Worm (Caenorhabditis elegans) whole organism, young adult: Measurements from ENCODE around the gene T19H12.2.

Experiments used
- B0261.1 ChIP-seq: sonication (generic microtip); optimal IDR thresholded peaks from 2 replicates; lab custom pipeline; 2016; ENCODE audit warnings: mild to moderate bottlenecking, missing genetic modification characterization, moderate library complexity, missing compliant biosample characterization
- C06A6.2 ChIP-seq: fragments of 200-800 bp; sonication (Bioruptor generic); conservative IDR thresholded peaks from 2 replicates; pipeline ENCODE4 v1.3.6; 2022; ENCODE audit warnings: missing genetic modification characterization, missing compliant biosample characterization
- D2030.7 ChIP-seq: fragments of 200-800 bp; sonication (Bioruptor generic); IDR thresholded peaks from 2 replicates; pipeline ENCODE4 v1.3.6; 2022; ENCODE audit warnings: missing genetic modification reagents, missing genetic modification characterization, missing compliant biosample characterization
- F10E7.11 ChIP-seq: sonication (generic microtip); optimal IDR thresholded peaks from 2 replicates; lab custom pipeline; 2017; ENCODE audit warnings: mild to moderate bottlenecking, missing genetic modification characterization, moderate library complexity, missing compliant biosample characterization
- F33H1.4 ChIP-seq: fragments of 200-800 bp; sonication (Bioruptor generic); IDR thresholded peaks from 2 replicates; pipeline ENCODE4 v1.3.6; 2022; ENCODE audit warnings: missing genetic modification reagents, missing genetic modification characterization, missing compliant biosample characterization
- F39B2.1 ChIP-seq: fragments of 200-800 bp; sonication (Bioruptor generic); IDR thresholded peaks from 2 replicates; pipeline ENCODE4 v1.3.6; 2022; ENCODE audit warnings: missing genetic modification reagents, missing genetic modification characterization, missing compliant biosample characterization
- F49E8.2 ChIP-seq: sonication (generic microtip); optimal IDR thresholded peaks from 3 replicates; lab custom pipeline; 2017; ENCODE audit warnings: missing genetic modification characterization, mild to moderate bottlenecking, missing compliant biosample characterization, antibody characterized with exemption, moderate library complexity; ENCODE audit not compliant: insufficient read depth
- F52B5.7 ChIP-seq: sonication (generic microtip); optimal IDR thresholded peaks from 2 replicates; lab custom pipeline; 2016; ENCODE audit warnings: mild to moderate bottlenecking, missing genetic modification characterization, missing compliant biosample characterization
- K11D2.4 ChIP-seq: fragments of 200-800 bp; sonication (Bioruptor generic); IDR thresholded peaks from 2 replicates; pipeline ENCODE4 v1.3.6; 2022; ENCODE audit warnings: missing genetic modification reagents, missing genetic modification characterization, missing compliant biosample characterization
- Y56A3A.18 ChIP-seq: fragments of 200-800 bp; sonication (Bioruptor generic); IDR thresholded peaks from 2 replicates; pipeline ENCODE4 v1.3.6; 2022; ENCODE audit warnings: missing genetic modification reagents, missing genetic modification characterization, missing compliant biosample characterization
- Y67H2A.10 ChIP-seq: fragments of 200-800 bp; sonication (Bioruptor generic); conservative IDR thresholded peaks from 2 replicates; pipeline ENCODE4 v1.3.6; 2022; ENCODE audit warnings: missing genetic modification reagents, missing genetic modification characterization, missing compliant biosample characterization
- ZK185.1 ChIP-seq: sonication (generic microtip); optimal IDR thresholded peaks from 2 replicates; lab custom pipeline; 2016; ENCODE audit warnings: mild to moderate bottlenecking, missing genetic modification characterization, missing compliant biosample characterization; ENCODE audit not compliant: poor library complexity, severe bottlenecking
- attf-5 ChIP-seq: fragments of 200-800 bp; sonication (Bioruptor generic); optimal IDR thresholded peaks from 2 replicates; lab custom pipeline; 2018; ENCODE audit warnings: mild to moderate bottlenecking, missing genetic modification characterization, missing compliant biosample characterization
- bed-1 ChIP-seq: fragments of 200-800 bp; sonication (Bioruptor generic); IDR thresholded peaks from 2 replicates; pipeline ENCODE4 v1.3.6; 2022; ENCODE audit warnings: missing genetic modification reagents, missing genetic modification characterization, missing compliant biosample characterization
- ceh-40 ChIP-seq: fragments of 200-800 bp; sonication (Bioruptor generic); IDR thresholded peaks from 2 replicates; pipeline ENCODE4 v1.3.6; 2022; ENCODE audit warnings: missing genetic modification characterization, missing compliant biosample characterization
- ceh-79 ChIP-seq: sonication (generic microtip); optimal IDR thresholded peaks from 2 replicates; lab custom pipeline; 2017; ENCODE audit warnings: mild to moderate bottlenecking, missing genetic modification characterization, missing compliant biosample characterization
- ceh-91 ChIP-seq: fragments of 200-800 bp; sonication (Bioruptor generic); IDR thresholded peaks from 2 replicates; pipeline ENCODE4 v1.3.6; 2022; ENCODE audit warnings: missing genetic modification reagents, missing genetic modification characterization, missing compliant biosample characterization
- die-1 ChIP-seq: sonication (generic microtip); optimal IDR thresholded peaks from 2 replicates; lab custom pipeline; 2016; ENCODE audit warnings: missing genotype, mild to moderate bottlenecking, missing genetic modification characterization, missing compliant biosample characterization
- egrh-3 ChIP-seq: fragments of 200-800 bp; sonication (Bioruptor generic); IDR thresholded peaks from 2 replicates; pipeline ENCODE4 v1.3.6; 2022; ENCODE audit warnings: missing genetic modification reagents, missing genetic modification characterization, missing compliant biosample characterization
- ekl-4 ChIP-seq: fragments of 200-800 bp; sonication (Bioruptor generic); IDR thresholded peaks from 2 replicates; pipeline ENCODE4 v1.3.6; 2022; ENCODE audit warnings: missing genetic modification reagents, missing genetic modification characterization, missing compliant biosample characterization
- gei-17 ChIP-seq: fragments of 200-800 bp; sonication (Bioruptor generic); optimal IDR thresholded peaks from 2 replicates; lab custom pipeline; 2018; ENCODE audit warnings: mild to moderate bottlenecking, missing genetic modification characterization, missing compliant biosample characterization
- hmg-1.2 ChIP-seq: fragments of 200-800 bp; sonication (Bioruptor generic); IDR thresholded peaks from 2 replicates; pipeline ENCODE4 v1.3.6; 2022; ENCODE audit warnings: missing genetic modification reagents, missing genetic modification characterization, missing compliant biosample characterization
- hsf-1 ChIP-seq: fragments of 200-800 bp; sonication (Bioruptor generic); IDR thresholded peaks from 2 replicates; pipeline ENCODE4 v1.3.6; 2022; ENCODE audit warnings: missing genetic modification reagents, missing genetic modification characterization, missing compliant biosample characterization
- lag-1 ChIP-seq: fragments of 200-800 bp; sonication (Bioruptor generic); IDR thresholded peaks from 2 replicates; pipeline ENCODE4 v1.3.6; 2022; ENCODE audit warnings: missing genetic modification reagents, missing genetic modification characterization, missing compliant biosample characterization
- let-526 ChIP-seq: fragments of 200-800 bp; sonication (Bioruptor generic); IDR thresholded peaks from 2 replicates; pipeline ENCODE4 v1.3.6; 2022; ENCODE audit warnings: missing genetic modification reagents, missing genetic modification characterization, missing compliant biosample characterization
- let-607 ChIP-seq, 2 experiments: fragments of 200-800 bp in 1 of 2; sonication (Bioruptor generic) in 1 of 2; sonication (generic microtip) in 1 of 2; optimal IDR thresholded peaks; 2 replicates each; lab custom pipeline; 2016 to 2018; ENCODE audit warnings: mild to moderate bottlenecking in 2 of 2, missing compliant biosample characterization in 2 of 2, missing genetic modification characterization in 2 of 2, moderate library complexity in 2 of 2, missing genotype in 1 of 2
- lin-35 ChIP-seq, 3 experiments: fragments of 150-350 bp in 2 of 3; sonication (generic microtip) in 1 of 3; optimal IDR thresholded peaks; 2 replicates each; lab custom pipeline; 2014 to 2018; ENCODE audit warnings: missing biosample characterization in 3 of 3, missing genetic modification characterization in 3 of 3, missing genetic modification reagents in 3 of 3
- lin-40 ChIP-seq: sonication (generic microtip); optimal IDR thresholded peaks from 2 replicates; lab custom pipeline; 2016; ENCODE audit warnings: missing genetic modification characterization, mild to moderate bottlenecking, missing compliant biosample characterization, missing genotype, missing genetic modification reagents
- lsl-1 ChIP-seq: fragments of 200-800 bp; sonication (Bioruptor generic); optimal IDR thresholded peaks from 2 replicates; lab custom pipeline; 2018; ENCODE audit warnings: mild to moderate bottlenecking, missing genetic modification characterization, moderate library complexity, missing compliant biosample characterization
- madf-6 ChIP-seq: fragments of 200-800 bp; sonication (Bioruptor generic); IDR thresholded peaks from 2 replicates; pipeline ENCODE4 v1.3.6; 2022; ENCODE audit warnings: missing genetic modification reagents, missing genetic modification characterization, missing compliant biosample characterization
- mcd-1 ChIP-seq: fragments of 200-800 bp; sonication (Bioruptor generic); IDR thresholded peaks from 2 replicates; pipeline ENCODE4 v1.3.6; 2022; ENCODE audit warnings: missing genetic modification reagents, missing genetic modification characterization, missing compliant biosample characterization
- mes-4 ChIP-seq: sonication (generic microtip); optimal IDR thresholded peaks from 2 replicates; lab custom pipeline; 2016; ENCODE audit warnings: missing genotype, missing genetic modification characterization, missing compliant biosample characterization
- nfya-1 ChIP-seq: sonication (generic microtip); optimal IDR thresholded peaks from 2 replicates; lab custom pipeline; 2017; ENCODE audit warnings: antibody characterized with exemption, missing compliant biosample characterization, missing genetic modification characterization, borderline replicate concordance; ENCODE audit not compliant: insufficient read depth
- pha-4 ChIP-seq: fragments of 150-350 bp; sonication (generic microtip); optimal IDR thresholded peaks from 2 replicates; lab custom pipeline; 2014; ENCODE audit warnings: missing biosample characterization, missing genetic modification reagents, missing genetic modification characterization
- sdz-38 ChIP-seq: sonication (generic microtip); optimal IDR thresholded peaks from 2 replicates; lab custom pipeline; 2016; ENCODE audit warnings: missing genotype, missing genetic modification characterization, missing compliant biosample characterization
- sea-2 ChIP-seq: fragments of 200-800 bp; sonication (Bioruptor generic); IDR thresholded peaks from 2 replicates; pipeline ENCODE4 v1.3.6; 2022; ENCODE audit warnings: missing genetic modification characterization, missing compliant biosample characterization
- snpc-1.1 ChIP-seq: sonication (generic microtip); optimal IDR thresholded peaks from 2 replicates; lab custom pipeline; 2017; ENCODE audit warnings: missing genetic modification characterization, mild to moderate bottlenecking, missing compliant biosample characterization, antibody characterized with exemption, moderate library complexity, missing genotype, missing genetic modification reagents; ENCODE audit not compliant: insufficient read depth
- snpc-1.3 ChIP-seq: sonication (generic microtip); optimal IDR thresholded peaks from 2 replicates; lab custom pipeline; 2017; ENCODE audit warnings: missing genetic modification characterization, mild to moderate bottlenecking, missing compliant biosample characterization, antibody characterized with exemption, moderate library complexity, missing genotype, missing genetic modification reagents; ENCODE audit not compliant: insufficient read depth
- snpc-4 ChIP-seq, 5 experiments: fragments of 150-350 bp in 1 of 5; sonication (generic microtip) in 4 of 5; optimal IDR thresholded peaks; 2 replicates each; lab custom pipeline; 2014 to 2018; ENCODE audit warnings: missing genetic modification characterization in 5 of 5, missing biosample characterization in 3 of 5, antibody characterized with exemption in 2 of 5, mild to moderate bottlenecking in 2 of 5, missing compliant biosample characterization in 2 of 5, missing genotype in 2 of 5, moderate library complexity in 2 of 5, missing genetic modification reagents in 1 of 5
- unc-62 ChIP-seq: fragments of 150-350 bp; optimal IDR thresholded peaks from 2 replicates; lab custom pipeline; 2014; ENCODE audit warnings: missing biosample characterization, missing genetic modification reagents, missing genetic modification characterization
- xnd-1 ChIP-seq: sonication (generic microtip); optimal IDR thresholded peaks from 2 replicates; lab custom pipeline; 2016; ENCODE audit warnings: missing genotype, missing genetic modification reagents, missing genetic modification characterization, missing compliant biosample characterization
- zfh-2 ChIP-seq: fragments of 200-800 bp; sonication (Bioruptor generic); conservative IDR thresholded peaks from 2 replicates; pipeline ENCODE4 v1.3.6; 2022; ENCODE audit warnings: missing genetic modification reagents, missing genetic modification characterization, missing compliant biosample characterization
- ztf-25 ChIP-seq: fragments of 200-800 bp; sonication (Bioruptor generic); IDR thresholded peaks from 2 replicates; pipeline ENCODE4 v1.3.6; 2022; ENCODE audit warnings: missing genetic modification reagents, missing genetic modification characterization, missing compliant biosample characterization
- ztf-26 ChIP-seq: sonication (generic microtip); optimal IDR thresholded peaks from 2 replicates; lab custom pipeline; 2017; ENCODE audit warnings: missing genetic modification characterization, missing compliant biosample characterization
- ztf-28 ChIP-seq: fragments of 200-800 bp; sonication (Bioruptor generic); IDR thresholded peaks from 2 replicates; pipeline ENCODE4 v1.3.6; 2022; ENCODE audit warnings: missing genetic modification reagents, missing genetic modification characterization, missing compliant biosample characterization

T19H12.2 gene

DNA sequence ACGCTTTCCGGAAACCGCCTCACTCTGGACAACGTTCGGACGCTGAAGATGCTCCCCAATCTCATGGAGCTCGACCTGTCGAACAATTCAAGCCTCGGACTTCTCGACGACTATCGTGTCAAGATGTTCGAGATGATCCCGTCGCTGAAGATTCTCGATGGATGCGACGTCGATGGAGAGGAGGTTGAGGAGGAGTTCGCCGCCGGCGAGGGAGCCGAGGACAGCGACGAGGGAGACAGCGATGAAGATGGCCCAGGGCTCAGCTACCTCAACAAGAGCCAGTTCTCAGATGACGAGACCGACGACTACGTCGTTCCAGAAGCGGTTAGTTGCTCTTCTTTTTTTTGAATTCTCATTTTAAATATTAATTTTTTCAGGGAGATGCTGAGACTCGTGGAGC lies 552 bp downstream of the T19H12.2 start:
- TF ChIP-seq egrh-3 (GFP tag; lab: Robert Waterston, UW), result peak; percentile 70; the same call in 1 of the 2 replicates
- no peak for TF ChIP-seq snpc-1.1 (tag; lab: Kevin White, UChicago)
- TF ChIP-seq let-526 (GFP tag; lab: Robert Waterston, UW), result no peak
- no peak for TF ChIP-seq xnd-1 (tag; lab: Kevin White, UChicago)
- TF ChIP-seq mes-4, result no peak
- peak; percentile 81 for TF ChIP-seq zfh-2 (GFP tag; lab: Robert Waterston, UW)

DNA sequence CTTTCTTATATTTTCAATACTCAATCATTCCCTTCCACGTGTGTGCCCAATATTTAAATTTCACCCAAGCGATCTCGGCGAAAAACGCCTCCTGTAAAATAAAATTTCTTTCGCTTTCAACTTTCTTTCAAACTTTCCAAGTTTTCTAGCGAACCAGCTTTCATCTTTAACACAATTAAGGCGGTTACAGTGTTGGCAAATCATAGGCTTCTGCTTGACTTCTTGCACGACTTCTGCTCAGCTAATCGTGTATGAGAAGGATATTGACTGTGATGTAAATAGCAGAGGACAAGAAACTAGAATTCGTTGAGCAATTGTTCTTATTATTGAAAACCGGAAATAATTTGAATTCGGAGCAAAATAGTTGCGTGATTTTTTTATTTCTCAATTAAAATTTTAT lies 1.1 kb downstream of the T19H12.2 start:
- no peak for TF ChIP-seq hmg-1.2
- peak; percentile 16 for TF ChIP-seq die-1 (tag; lab: Kevin White, UChicago)
- no peak for TF ChIP-seq F10E7.11 (tag; lab: Kevin White, UChicago)
- TF ChIP-seq Y67H2A.10 (GFP tag; lab: Robert Waterston, UW), result no peak
- TF ChIP-seq ceh-40 (GFP tag; lab: Robert Waterston, UW), result no peak
- no peak for TF ChIP-seq ztf-26 (tag; lab: Kevin White, UChicago)
- no peak for TF ChIP-seq let-526 (GFP tag; lab: Robert Waterston, UW)
- no peak for TF ChIP-seq gei-17 (GFP tag; lab: Kevin White, UChicago)
- no peak for TF ChIP-seq lin-40 (tag; lab: Kevin White, UChicago)
- TF ChIP-seq ztf-25 (GFP tag; lab: Robert Waterston, UW), result no peak
- TF ChIP-seq D2030.7 (GFP tag; lab: Robert Waterston, UW), result peak; percentile 53
- no peak for TF ChIP-seq mes-4
- no peak for TF ChIP-seq B0261.1 (tag; lab: Kevin White, UChicago)
- no peak for TF ChIP-seq K11D2.4
- TF ChIP-seq snpc-1.3, result peak; percentile 45
- no peak for TF ChIP-seq lag-1
- TF ChIP-seq xnd-1 (tag; lab: Kevin White, UChicago), result peak; percentile 74
- TF ChIP-seq madf-6 (GFP tag; lab: Robert Waterston, UW), result peak; percentile 84
- peak; percentile 77 for TF ChIP-seq hsf-1 (GFP tag; lab: Robert Waterston, UW)
- no peak for TF ChIP-seq let-607 (tag; optimal IDR thresholded peaks at IDR 0.05; lab: Kevin White, UChicago)
- no peak for TF ChIP-seq sdz-38 (tag; lab: Kevin White, UChicago)
- no peak for TF ChIP-seq F52B5.7 (tag; lab: Kevin White, UChicago)
- peak; percentile 57 for TF ChIP-seq lsl-1 (GFP tag; lab: Kevin White, UChicago)
- no peak for TF ChIP-seq ZK185.1 (tag; lab: Kevin White, UChicago)
- peak; percentile 38 for TF ChIP-seq F49E8.2 (tag; lab: Kevin White, UChicago)
- no peak for TF ChIP-seq ceh-91 (GFP tag; lab: Robert Waterston, UW)
- peak; percentile 73 for TF ChIP-seq ekl-4 (GFP tag; lab: Robert Waterston, UW)
- peak; percentile 45 for TF ChIP-seq F33H1.4 (GFP tag; lab: Robert Waterston, UW)
- TF ChIP-seq pha-4, result no peak
- peak in 1 of 3 experiments; percentile 7 for TF ChIP-seq lin-35 (GFP tag; optimal IDR thresholded peaks at IDR 0.05; lab: Kevin White, UChicago)
- no peak for TF ChIP-seq unc-62
- no peak for TF ChIP-seq attf-5 (GFP tag; lab: Kevin White, UChicago)
- 0 out of 2 replicates have a peak, but pooled peaks have one; percentile 15 for TF ChIP-seq mcd-1 (GFP tag; lab: Robert Waterston, UW)
- TF ChIP-seq Y56A3A.18 (GFP tag; lab: Robert Waterston, UW), result 0 out of 2 replicates have a peak, but pooled peaks have one; percentile 6
- no peak for TF ChIP-seq bed-1
- TF ChIP-seq ceh-79 (tag; lab: Kevin White, UChicago), result no peak
- TF ChIP-seq nfya-1 (tag; lab: Kevin White, UChicago), result no peak
- TF ChIP-seq ztf-28 (GFP tag; lab: Robert Waterston, UW), result no peak
- no peak for TF ChIP-seq snpc-4 (GFP tag; optimal IDR thresholded peaks at IDR 0.05; lab: Kevin White, UChicago)
- peak in 2 of 4 experiments; percentile 6 to 31 for TF ChIP-seq snpc-4 (tag; optimal IDR thresholded peaks at IDR 0.05; lab: Kevin White, UChicago)
- no peak for TF ChIP-seq sea-2 (GFP tag; lab: Robert Waterston, UW)
- TF ChIP-seq F39B2.1 (GFP tag; lab: Robert Waterston, UW), result peak; percentile 75; the same call in 1 of the 2 replicates
- TF ChIP-seq C06A6.2 (GFP tag; lab: Robert Waterston, UW), result no peak
